Fruit fly (Drosophila melanogaster): ENCODE data around the gene Pyroxd1.

Gene Pyroxd1

dm6 chr2L:20115865-20116264 lies 24.6 kb downstream of the Pyroxd1 start (continued):
- TF ChIP-seq Mes4 (GFP tag; optimal IDR thresholded peaks at IDR 0.05), result no peak

- TF ChIP-seq sens (GFP tag), result peak; percentile 11
- no peak for TF ChIP-seq sc (optimal IDR thresholded peaks at IDR 0.05)
- TF ChIP-seq sc (GFP tag; optimal IDR thresholded peaks at IDR 0.05), result no peak
- TF ChIP-seq CG11504 (tag; optimal IDR thresholded peaks at IDR 0.05), result peak; percentile 23
- peak; percentile 56 for TF ChIP-seq Deaf1 (tag; optimal IDR thresholded peaks at IDR 0.05)
Observed at dm6 chr2L:20117752-20118151, 26.5 kb downstream of the Pyroxd1 start.

dm6 chr2L:20120388-20121232 lies 29.4 kb downstream of the Pyroxd1 start:
- TF ChIP-seq cato (GFP tag; optimal IDR thresholded peaks at IDR 0.05; ENCODE audit: borderline replicate concordance), result peak; percentile 69
- peak; percentile 93 for TF ChIP-seq CG9609 (GFP tag; optimal IDR thresholded peaks at IDR 0.05)
- TF ChIP-seq gcm (GFP tag; optimal IDR thresholded peaks at IDR 0.05), result no peak
- TF ChIP-seq CG10565 (GFP tag; optimal IDR thresholded peaks at IDR 0.05), result peak; percentile 31
- TF ChIP-seq trh (GFP tag; optimal IDR thresholded peaks at IDR 0.05), result peak; percentile 73
- TF ChIP-seq CG16779 (GFP tag; IDR thresholded peaks at IDR 0.05), result peak; percentile 91
- peak; percentile 42 for TF ChIP-seq ATbp (GFP tag; optimal IDR thresholded peaks at IDR 0.05)
- TF ChIP-seq CG11560 (tag; IDR thresholded peaks at IDR 0.05), result peak; percentile 90
- peak; percentile 18; the same call in 1 of the 2 replicates for TF ChIP-seq ham (GFP tag; IDR thresholded peaks at IDR 0.05)
- TF ChIP-seq CG8290 (GFP tag; optimal IDR thresholded peaks at IDR 0.05), result peak; percentile 99
- peak; percentile 82 to 97 for TF ChIP-seq CG8290 (tag; optimal IDR thresholded peaks at IDR 0.05)
- peak; percentile 76 for TF ChIP-seq BEAF-32 (GFP tag; optimal IDR thresholded peaks at IDR 0.05)
- no peak for TF ChIP-seq Hand (GFP tag; optimal IDR thresholded peaks at IDR 0.05)
- peak; percentile 94 for TF ChIP-seq CG10959 (GFP tag; IDR thresholded peaks at IDR 0.05)
- peak; percentile 76 for TF ChIP-seq CG17612 (GFP tag; IDR thresholded peaks at IDR 0.05)
- TF ChIP-seq sens-2 (GFP tag; IDR thresholded peaks at IDR 0.05), result peak; percentile 79
- peak; percentile 98 for TF ChIP-seq sisA (GFP tag; IDR thresholded peaks at IDR 0.05)
- peak; percentile 76 for TF ChIP-seq zen (tag; optimal IDR thresholded peaks at IDR 0.05)
- peak; percentile 87 for TF ChIP-seq HLH54F (GFP tag; optimal IDR thresholded peaks at IDR 0.05)
- TF ChIP-seq cwo (GFP tag; optimal IDR thresholded peaks at IDR 0.05), result peak; percentile 46
- TF ChIP-seq Fer2 (tag; optimal IDR thresholded peaks at IDR 0.05), result peak; percentile 51
- TF ChIP-seq CG8478 (optimal IDR thresholded peaks at IDR 0.05), result peak; percentile 90
- peak; percentile 83; the same call in 2 of the 3 replicates for TF ChIP-seq CG11093 (GFP tag; IDR thresholded peaks at IDR 0.05)
- peak; percentile 58 for TF ChIP-seq phol (tag; optimal IDR thresholded peaks at IDR 0.05)
- peak; percentile 41 for TF ChIP-seq tap (tag; optimal IDR thresholded peaks at IDR 0.05)
- TF ChIP-seq CG7745 (tag; optimal IDR thresholded peaks at IDR 0.05), result no peak
- peak; percentile 60; the same call in 1 of the 2 replicates for TF ChIP-seq E2f2 (GFP tag; IDR thresholded peaks at IDR 0.05)
- peak; percentile 75 for TF ChIP-seq CoRest (tag; optimal IDR thresholded peaks at IDR 0.05)
- peak; percentile 81 for TF ChIP-seq sr (GFP tag; IDR thresholded peaks at IDR 0.05)
- peak; percentile 97 for TF ChIP-seq Gug (GFP tag; IDR thresholded peaks at IDR 0.05)
- TF ChIP-seq Ravus (GFP tag; IDR thresholded peaks at IDR 0.05), result peak; percentile 57
- TF ChIP-seq Ada2b (GFP tag; IDR thresholded peaks at IDR 0.05), result peak; percentile 81
- peak; percentile 92 for TF ChIP-seq CG16863 (GFP tag; optimal IDR thresholded peaks at IDR 0.05)
- TF ChIP-seq YL-1 (GFP tag; optimal IDR thresholded peaks at IDR 0.05), result no peak
- peak; percentile 43 for TF ChIP-seq CG17385 (GFP tag; optimal IDR thresholded peaks at IDR 0.05)
- TF ChIP-seq B-H1 (GFP tag; IDR thresholded peaks at IDR 0.05), result no peak; the same call in 2 of the 3 replicates
- TF ChIP-seq Hr51 (GFP tag; optimal IDR thresholded peaks at IDR 0.05), result peak; percentile 74 to 89
- TF ChIP-seq CG7271 (tag; optimal IDR thresholded peaks at IDR 0.05), result no peak
- peak in 1 of 2 experiments; percentile 23 for TF ChIP-seq crp (GFP tag; optimal IDR thresholded peaks at IDR 0.05)
- peak; percentile 41 for TF ChIP-seq grn (GFP tag; optimal IDR thresholded peaks at IDR 0.05)
